Worm (Caenorhabditis elegans): Measurements from ENCODE around the gene ZK1307.1.

- no peak for TF ChIP-seq tbx-11 (GFP tag; IDR thresholded peaks at IDR 0.05)
- TF ChIP-seq ama-1 (optimal IDR thresholded peaks at IDR 0.05), result no peak
- TF ChIP-seq flt-1 (GFP tag; IDR thresholded peaks at IDR 0.05), result no peak
- no peak for TF ChIP-seq ceh-13 (GFP tag; optimal IDR thresholded peaks at IDR 0.05)
- TF ChIP-seq tra-4 (tag; optimal IDR thresholded peaks at IDR 0.05), result no peak
- TF ChIP-seq ceh-36 (tag; optimal IDR thresholded peaks at IDR 0.05), result no peak
- no peak for TF ChIP-seq hmg-4 (GFP tag; optimal IDR thresholded peaks at IDR 0.05)
- no peak for TF ChIP-seq scrt-1 (GFP tag; IDR thresholded peaks at IDR 0.05)
- no peak for TF ChIP-seq pes-1 (GFP tag; IDR thresholded peaks at IDR 0.05)
Observed at ce11 chrII:9679842-9680241, 24.5 kb upstream of the ZK1307.1 start.
